Worm (Caenorhabditis elegans) whole organism, L2 larva: ENCODE results near the gene nhr-153.

Source experiments
- C34F6.9 ChIP-seq: fragments of 150-350 bp; optimal IDR thresholded peaks from 2 replicates; lab custom pipeline; 2014; ENCODE audit warnings: missing biosample characterization, missing genetic modification characterization
- R02D3.7 ChIP-seq: fragments of 150-350 bp; optimal IDR thresholded peaks from 2 replicates; lab custom pipeline; 2014; ENCODE audit warnings: missing biosample characterization, missing genetic modification characterization
- ZK546.5 ChIP-seq: sonication (generic microtip); optimal IDR thresholded peaks from 2 replicates; lab custom pipeline; 2017; ENCODE audit warnings: missing biosample characterization, missing genetic modification characterization
- alr-1 ChIP-seq: fragments of 150-350 bp; optimal IDR thresholded peaks from 2 replicates; lab custom pipeline; 2014; ENCODE audit warnings: missing biosample characterization, missing genetic modification characterization
- aly-2 ChIP-seq: fragments of 150-350 bp; optimal IDR thresholded peaks from 2 replicates; lab custom pipeline; 2014; ENCODE audit warnings: missing biosample characterization, missing genetic modification characterization
- ama-1 ChIP-seq: fragments of 150-350 bp; optimal IDR thresholded peaks from 2 replicates; lab custom pipeline; 2018; ENCODE audit warnings: inconsistent platforms
- blmp-1 ChIP-seq: sonication (generic microtip); optimal IDR thresholded peaks from 2 replicates; lab custom pipeline; 2017; ENCODE audit warnings: missing genetic modification characterization, mild to moderate bottlenecking, missing compliant biosample characterization, antibody characterized with exemption, moderate library complexity; ENCODE audit not compliant: insufficient read depth
- crh-2 ChIP-seq: sonication (generic microtip); optimal IDR thresholded peaks from 2 replicates; lab custom pipeline; 2017; ENCODE audit warnings: missing biosample characterization, missing genetic modification characterization
- dmd-4 ChIP-seq: sonication (generic microtip); optimal IDR thresholded peaks from 2 replicates; lab custom pipeline; 2017; ENCODE audit warnings: missing biosample characterization, missing genetic modification characterization
- egl-27 ChIP-seq: sonication (generic microtip); optimal IDR thresholded peaks from 3 replicates; lab custom pipeline; 2017; ENCODE audit warnings: missing biosample characterization, missing genetic modification reagents, missing genetic modification characterization
- elt-1 ChIP-seq: fragments of 150-350 bp; optimal IDR thresholded peaks from 2 replicates; lab custom pipeline; 2014; ENCODE audit warnings: missing biosample characterization, missing genetic modification characterization
- fos-1 ChIP-seq: fragments of 150-350 bp; optimal IDR thresholded peaks from 2 replicates; lab custom pipeline; 2014; ENCODE audit warnings: missing biosample characterization, missing genetic modification characterization
- gmeb-1 ChIP-seq: fragments of 150-350 bp; optimal IDR thresholded peaks from 2 replicates; lab custom pipeline; 2014; ENCODE audit warnings: missing biosample characterization, missing genetic modification characterization
- lin-11 ChIP-seq: fragments of 150-350 bp; sonication (generic microtip); optimal IDR thresholded peaks from 2 replicates; lab custom pipeline; 2014; ENCODE audit warnings: missing biosample characterization, missing genetic modification characterization, inconsistent platforms, mixed read lengths
- lin-13 ChIP-seq: fragments of 150-350 bp; optimal IDR thresholded peaks from 2 replicates; lab custom pipeline; 2014; ENCODE audit warnings: missing biosample characterization, missing genetic modification reagents, missing genetic modification characterization
- lsy-2 ChIP-seq, 2 experiments: fragments of 150-350 bp in 1 of 2; sonication (generic microtip) in 1 of 2; optimal IDR thresholded peaks; 2 replicates each; lab custom pipeline; 2014 to 2017; ENCODE audit warnings: missing biosample characterization in 2 of 2, missing genetic modification characterization in 2 of 2
- mdl-1 ChIP-seq, 2 experiments: fragments of 150-350 bp in 1 of 2; sonication (generic microtip) in 1 of 2; optimal IDR thresholded peaks; 2 replicates each; lab custom pipeline; 2017; ENCODE audit warnings: missing biosample characterization in 2 of 2, missing genetic modification characterization in 2 of 2
- nhr-10 ChIP-seq: sonication (generic microtip); optimal IDR thresholded peaks from 2 replicates; lab custom pipeline; 2017; ENCODE audit warnings: missing biosample characterization, missing genetic modification characterization
- nhr-11 ChIP-seq: fragments of 150-350 bp; optimal IDR thresholded peaks from 2 replicates; lab custom pipeline; 2014; ENCODE audit warnings: missing biosample characterization, missing genetic modification characterization
- nhr-12 ChIP-seq: fragments of 150-350 bp; optimal IDR thresholded peaks from 2 replicates; lab custom pipeline; 2014; ENCODE audit warnings: missing biosample characterization, missing genetic modification characterization
- nhr-129 ChIP-seq: fragments of 150-350 bp; optimal IDR thresholded peaks from 2 replicates; lab custom pipeline; 2014; ENCODE audit warnings: missing biosample characterization, missing genetic modification characterization
- nhr-21 ChIP-seq: fragments of 150-350 bp; optimal IDR thresholded peaks from 2 replicates; lab custom pipeline; 2014; ENCODE audit warnings: missing biosample characterization, missing genetic modification characterization
- nhr-237 ChIP-seq: fragments of 150-350 bp; optimal IDR thresholded peaks from 2 replicates; lab custom pipeline; 2014; ENCODE audit warnings: missing biosample characterization, missing genetic modification characterization
- nhr-25 ChIP-seq: fragments of 150-350 bp; sonication (generic microtip); optimal IDR thresholded peaks from 3 replicates; lab custom pipeline; 2014; ENCODE audit warnings: missing biosample characterization, missing genetic modification characterization
- sem-4 ChIP-seq: fragments of 150-350 bp; optimal IDR thresholded peaks from 2 replicates; lab custom pipeline; 2014; ENCODE audit warnings: missing biosample characterization, missing genetic modification reagents, missing genetic modification characterization
- skn-1 ChIP-seq: sonication (generic microtip); optimal IDR thresholded peaks from 2 replicates; lab custom pipeline; 2017; ENCODE audit warnings: missing biosample characterization, missing genetic modification characterization
- sma-3 ChIP-seq: sonication (generic microtip); optimal IDR thresholded peaks from 2 replicates; lab custom pipeline; 2016; ENCODE audit warnings: missing genetic modification reagents, missing genetic modification characterization, missing compliant biosample characterization
- sma-9 ChIP-seq, 2 experiments: fragments of 150-350 bp in 1 of 2; sonication (generic microtip) in 1 of 2; optimal IDR thresholded peaks; 2 replicates each; lab custom pipeline; 2014 to 2016; ENCODE audit warnings: missing genetic modification characterization in 2 of 2, mild to moderate bottlenecking in 1 of 2, missing biosample characterization in 1 of 2, missing compliant biosample characterization in 1 of 2, missing genetic modification reagents in 1 of 2, moderate library complexity in 1 of 2
- snpc-4 ChIP-seq: fragments of 150-350 bp; optimal IDR thresholded peaks from 2 replicates; lab custom pipeline; 2014; ENCODE audit warnings: missing biosample characterization, missing genetic modification characterization
- unc-39 ChIP-seq: fragments of 150-350 bp; optimal IDR thresholded peaks from 2 replicates; lab custom pipeline; 2014; ENCODE audit warnings: missing biosample characterization, missing genetic modification characterization
- unc-55 ChIP-seq: fragments of 150-350 bp; sonication (generic microtip); optimal IDR thresholded peaks from 3 replicates; lab custom pipeline; 2014; ENCODE audit warnings: missing biosample characterization, missing genetic modification reagents, missing genetic modification characterization
- unc-62 ChIP-seq: fragments of 150-350 bp; optimal IDR thresholded peaks from 2 replicates; lab custom pipeline; 2014; ENCODE audit warnings: missing biosample characterization, missing genetic modification reagents, missing genetic modification characterization
- ztf-11 ChIP-seq: sonication (generic microtip); optimal IDR thresholded peaks from 2 replicates; lab custom pipeline; 2017; ENCODE audit warnings: missing biosample characterization, missing genetic modification characterization
- ztf-4 ChIP-seq: fragments of 150-350 bp; optimal IDR thresholded peaks from 2 replicates; lab custom pipeline; 2014; ENCODE audit warnings: missing biosample characterization, missing genetic modification characterization

The nhr-153 gene

DNA sequence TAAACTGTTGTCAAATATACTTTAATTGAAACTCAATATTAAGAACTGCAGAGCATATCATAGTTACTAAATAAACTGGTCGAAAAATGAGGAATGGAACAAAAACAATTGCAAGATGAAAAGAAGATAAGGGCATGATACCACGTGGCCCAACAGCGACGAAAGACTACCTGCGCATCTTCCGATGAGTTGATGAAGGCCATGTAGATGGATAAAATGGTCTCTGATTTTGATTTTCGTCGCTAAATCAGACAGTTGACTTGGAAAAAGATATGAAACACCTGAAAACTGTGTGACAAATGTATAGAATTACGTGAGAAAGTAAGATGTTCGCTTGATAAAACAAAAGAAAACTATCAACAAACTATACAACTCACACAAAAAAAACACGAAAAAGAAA, 32.5 kb upstream of the nhr-153 start:
- TF ChIP-seq unc-55, result no peak
- no peak for TF ChIP-seq nhr-12
- TF ChIP-seq crh-2 (tag; lab: Kevin White, UChicago), result peak; percentile 43
- no peak for TF ChIP-seq egl-27 (tag; lab: Kevin White, UChicago)
- TF ChIP-seq fos-1 (tag; lab: Kevin White, UChicago), result peak; percentile 33
- TF ChIP-seq aly-2 (tag; lab: Kevin White, UChicago), result no peak
- TF ChIP-seq sma-3 (GFP tag; lab: Kevin White, UChicago), result peak; percentile 29
- no peak for TF ChIP-seq nhr-10 (tag; lab: Kevin White, UChicago)
- TF ChIP-seq nhr-25, result peak; percentile 44
- peak; percentile 27 to 34 for TF ChIP-seq mdl-1 (tag; optimal IDR thresholded peaks at IDR 0.05; lab: Kevin White, UChicago)
- TF ChIP-seq sma-9 (GFP tag; optimal IDR thresholded peaks at IDR 0.05; lab: Kevin White, UChicago), result peak; percentile 60
- TF ChIP-seq sma-9 (tag; optimal IDR thresholded peaks at IDR 0.05; lab: Kevin White, UChicago), result no peak
- TF ChIP-seq nhr-129 (tag; lab: Kevin White, UChicago), result peak; percentile 34
- TF ChIP-seq nhr-21 (tag; lab: Kevin White, UChicago), result peak; percentile 54
- no peak for TF ChIP-seq lin-13
- peak; percentile 43 for TF ChIP-seq blmp-1 (tag; lab: Kevin White, UChicago)
- TF ChIP-seq ztf-11 (tag; lab: Kevin White, UChicago), result no peak

DNA sequence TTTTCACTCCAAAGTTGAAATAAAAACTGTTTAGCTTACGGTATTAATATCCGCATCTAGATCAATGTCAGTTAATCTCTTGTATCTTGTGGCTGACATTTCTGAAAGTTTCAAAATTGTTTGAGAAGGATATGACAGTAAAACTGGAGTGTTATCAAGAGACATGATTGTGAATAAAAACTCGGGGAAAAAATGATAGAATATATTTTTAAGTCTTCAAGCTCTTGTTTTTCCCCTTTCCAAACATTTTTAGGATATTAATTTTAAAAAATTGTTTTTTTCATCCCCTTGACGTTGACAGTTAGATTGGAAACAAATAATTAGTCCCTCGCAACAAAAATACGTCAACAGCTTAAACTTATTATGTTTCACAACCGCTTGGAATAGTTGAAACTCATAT, 29.1 kb upstream of the nhr-153 start, which contains the start of gene R07B7.6:
TSS of gene R07B7.6 (minus strand) at position 101 of the 400 bp plus-strand sequence.
- no peak for TF ChIP-seq unc-39 (tag; lab: Kevin White, UChicago)
- no peak for TF ChIP-seq nhr-21 (tag; lab: Kevin White, UChicago)
- no peak for TF ChIP-seq nhr-12
- no peak for TF ChIP-seq nhr-11 (tag; lab: Kevin White, UChicago)
- no peak for TF ChIP-seq ZK546.5 (tag; lab: Kevin White, UChicago)
- no peak for TF ChIP-seq ztf-4
- no peak for TF ChIP-seq snpc-4 (tag; lab: Kevin White, UChicago)
- TF ChIP-seq blmp-1 (tag; lab: Kevin White, UChicago), result no peak
- no peak for TF ChIP-seq unc-62 (GFP tag; lab: Kevin White, UChicago)
- TF ChIP-seq sma-3 (GFP tag; lab: Kevin White, UChicago), result no peak
- TF ChIP-seq fos-1 (tag; lab: Kevin White, UChicago), result no peak
- no peak for TF ChIP-seq ama-1
- no peak for TF ChIP-seq lsy-2 (tag; optimal IDR thresholded peaks at IDR 0.05; lab: Kevin White, UChicago)

DNA sequence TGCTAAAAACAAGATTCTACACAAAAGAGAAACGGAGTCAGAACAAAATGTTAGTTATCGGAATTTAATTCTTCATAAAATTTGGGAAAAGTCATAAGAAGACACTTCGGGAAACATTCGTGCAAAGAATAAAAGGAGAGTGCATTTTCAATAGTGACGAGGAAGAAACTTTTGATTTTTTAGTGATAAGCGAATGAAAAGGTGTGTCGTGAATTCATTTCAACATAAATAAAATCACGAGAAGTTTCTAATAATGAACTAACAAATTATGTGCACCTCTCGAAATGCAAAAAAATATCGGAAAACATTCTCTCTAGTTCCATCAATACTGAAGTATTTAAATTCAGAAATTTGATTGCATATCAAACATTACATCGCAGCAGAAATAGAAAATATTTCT, 28.0 kb upstream of the nhr-153 start:
- TF ChIP-seq nhr-21 (tag; lab: Kevin White, UChicago) (no peak), crh-2 (tag; lab: Kevin White, UChicago) (peak; percentile 0), skn-1 (tag; lab: Kevin White, UChicago) (peak; percentile 40), lin-13 (no peak), unc-39 (tag; lab: Kevin White, UChicago) (no peak), fos-1 (tag; lab: Kevin White, UChicago) (peak; percentile 56), C34F6.9 (tag; lab: Kevin White, UChicago) (no peak), dmd-4 (tag; lab: Kevin White, UChicago) (no peak), gmeb-1 (tag; lab: Kevin White, UChicago) (peak; percentile 20), lin-11 (no peak)

DNA sequence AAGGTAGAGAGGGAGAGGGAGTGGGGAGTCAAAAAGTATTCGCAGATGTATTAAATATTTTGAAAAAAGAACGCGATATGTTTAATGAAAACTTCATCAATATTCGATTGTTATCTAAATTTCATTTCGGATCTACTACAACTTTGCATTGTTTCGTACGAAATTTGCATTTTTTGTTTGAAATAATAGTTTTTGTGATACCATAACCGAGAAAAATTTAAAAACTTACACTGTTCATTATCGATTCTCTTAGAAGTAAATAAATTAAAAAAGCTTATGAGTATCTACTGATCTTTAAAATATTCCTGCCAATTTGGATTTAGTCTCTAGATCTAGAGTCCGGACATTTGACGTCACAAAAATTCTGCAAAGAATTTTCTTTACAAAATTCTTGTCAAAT, 23.7 kb upstream of the nhr-153 start, which contains the start of gene R07B7.9:
TSS of gene R07B7.9 (minus strand) at position 101 of the 400 bp plus-strand sequence.
- TF ChIP-seq mdl-1 (tag; optimal IDR thresholded peaks at IDR 0.05; lab: Kevin White, UChicago), result no peak

DNA sequence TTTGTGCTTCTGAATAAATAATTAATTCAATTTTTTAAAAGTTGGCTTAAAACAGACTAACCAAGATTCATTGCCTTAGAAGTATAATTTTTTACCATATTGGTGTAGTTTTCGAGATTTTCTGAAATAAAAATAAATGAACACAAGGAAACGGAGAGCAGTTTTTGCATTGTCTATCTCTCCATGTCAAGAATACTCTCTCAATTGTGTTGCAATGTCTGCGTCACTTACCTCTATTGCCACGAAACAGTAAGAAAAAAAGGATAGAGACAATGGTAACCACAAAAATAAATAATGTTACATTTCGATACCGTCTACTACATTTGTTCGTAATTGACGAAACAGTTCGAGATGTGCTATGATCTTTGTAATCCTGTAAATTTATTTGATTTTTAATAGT, 21.1 kb upstream of the nhr-153 start, which contains the start of gene R07B7.10:
TSS of gene R07B7.10 (plus strand) at position 285 of the 400 bp plus-strand sequence.
- TF ChIP-seq ztf-4, result no peak
- TF ChIP-seq fos-1 (tag; lab: Kevin White, UChicago), result no peak
- peak; percentile 12 for TF ChIP-seq crh-2 (tag; lab: Kevin White, UChicago)
- peak; percentile 0 for TF ChIP-seq sma-9 (GFP tag; optimal IDR thresholded peaks at IDR 0.05; lab: Kevin White, UChicago)
- no peak for TF ChIP-seq sma-9 (tag; optimal IDR thresholded peaks at IDR 0.05; lab: Kevin White, UChicago)
- TF ChIP-seq elt-1 (tag; lab: Kevin White, UChicago), result no peak

DNA sequence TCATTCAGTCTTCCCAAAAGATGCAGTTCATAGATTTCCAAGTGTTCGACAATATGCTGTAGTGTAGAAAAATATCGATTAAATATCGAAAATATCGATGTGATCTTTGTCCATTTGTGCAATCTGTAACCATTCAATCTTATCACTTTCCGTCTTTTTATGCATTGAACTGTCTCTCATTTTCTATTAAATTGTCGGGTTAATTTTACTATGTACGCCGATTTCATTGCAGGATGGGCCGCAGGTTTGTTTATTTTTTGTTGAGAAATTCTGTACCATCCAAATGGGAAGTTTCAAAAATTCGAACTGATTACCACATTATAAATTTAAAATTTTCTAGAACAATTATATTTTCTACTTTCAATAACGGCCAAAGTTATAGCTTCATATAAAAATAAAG, 19.8 kb upstream of the nhr-153 start, which contains the start of gene R07B7.8:
TSS of gene R07B7.8 (minus strand) at position 101 of the 400 bp plus-strand sequence.
- no peak for TF ChIP-seq R02D3.7 (tag; lab: Kevin White, UChicago)
- no peak for TF ChIP-seq crh-2 (tag; lab: Kevin White, UChicago)
- no peak for TF ChIP-seq unc-39 (tag; lab: Kevin White, UChicago)
- no peak for TF ChIP-seq ztf-11 (tag; lab: Kevin White, UChicago)
- no peak for TF ChIP-seq nhr-10 (tag; lab: Kevin White, UChicago)
- TF ChIP-seq lin-11, result no peak
- no peak for TF ChIP-seq ZK546.5 (tag; lab: Kevin White, UChicago)
- TF ChIP-seq snpc-4 (tag; lab: Kevin White, UChicago), result no peak
- no peak for TF ChIP-seq nhr-25
- no peak for TF ChIP-seq elt-1 (tag; lab: Kevin White, UChicago)
- no peak for TF ChIP-seq unc-62 (GFP tag; lab: Kevin White, UChicago)
- TF ChIP-seq alr-1, result no peak
- no peak for TF ChIP-seq sem-4 (tag; lab: Kevin White, UChicago)
- no peak for TF ChIP-seq nhr-237
- TF ChIP-seq lin-13, result no peak
